Fruit fly (Drosophila melanogaster) whole organism, pupa: ENCODE measurements around the gene chb.

Experiments used
- CG15710 ChIP-seq: fragments of 200-800 bp; sonication (Bioruptor generic); optimal IDR thresholded peaks from 2 replicates; lab custom pipeline; 2018; ENCODE audit warnings: missing biosample characterization, mild to moderate bottlenecking, missing genetic modification characterization, moderate library complexity
- CG17806 ChIP-seq: fragments of 200-800 bp; sonication (Bioruptor generic); optimal IDR thresholded peaks from 2 replicates; lab custom pipeline; 2018; ENCODE audit warnings: missing biosample characterization, mild to moderate bottlenecking, missing genetic modification characterization, moderate library complexity
- CG8301 ChIP-seq: fragments of 200-800 bp; sonication (Bioruptor generic); optimal IDR thresholded peaks from 2 replicates; lab custom pipeline; 2018; ENCODE audit warnings: missing biosample characterization, mild to moderate bottlenecking, missing genetic modification characterization
- D1 ChIP-seq: fragments of 200-800 bp; sonication (Bioruptor generic); optimal IDR thresholded peaks from 2 replicates; lab custom pipeline; 2018; ENCODE audit warnings: missing biosample characterization, mild to moderate bottlenecking, missing genetic modification characterization, moderate library complexity
- Ets98B ChIP-seq: fragments of 200-800 bp; sonication (Bioruptor generic); IDR thresholded peaks from 2 replicates; pipeline ENCODE4 v1.3.6; 2022; ENCODE audit warnings: missing biosample characterization, missing genetic modification characterization
- Pif1A ChIP-seq: fragments of 200-800 bp; sonication (Bioruptor generic); optimal IDR thresholded peaks from 3 replicates; lab custom pipeline; 2016; ENCODE audit warnings: missing biosample characterization, missing genetic modification characterization
- fd96Ca ChIP-seq: fragments of 200-800 bp; sonication (Bioruptor generic); IDR thresholded peaks from 3 replicates; pipeline ENCODE4 v1.3.6; 2022; ENCODE audit warnings: missing biosample characterization, missing genetic modification characterization

DNA sequence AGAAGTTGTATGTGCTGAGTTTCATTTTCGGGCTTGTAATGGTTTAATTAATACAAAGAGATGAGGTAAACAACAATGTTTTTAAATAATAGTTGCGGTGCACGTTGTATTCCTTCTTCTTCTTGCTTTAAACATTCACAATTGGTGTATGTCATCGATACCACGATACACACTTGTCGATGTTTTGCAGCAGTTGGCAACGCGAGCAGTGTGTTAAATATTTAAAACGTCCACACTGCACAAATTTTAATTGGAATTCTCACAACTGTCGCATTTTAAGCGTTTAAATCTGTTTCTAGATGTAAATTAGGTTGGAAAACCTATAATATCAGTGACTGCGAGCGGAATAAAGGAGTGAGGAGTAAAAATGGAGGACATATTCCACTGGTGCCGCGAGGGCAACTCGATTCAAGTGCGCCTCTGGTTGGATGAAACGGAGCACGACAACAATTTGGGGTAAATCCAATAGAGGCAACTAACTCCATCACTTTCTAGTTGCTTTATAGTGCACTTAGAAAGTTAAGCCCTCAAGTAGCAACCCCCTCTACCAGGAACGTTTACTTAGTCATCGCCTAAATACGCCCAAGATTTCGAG is 44.1 kb downstream of the chb start, which contains the start of the genes Trmt112 and Ilk:
- TF ChIP-seq CG17806 (tag; lab: Kevin White, UChicago) (no peak), Ets98B (no peak), Pif1A (GFP tag; lab: Kevin White, UChicago) (no peak), D1 (tag; lab: Kevin White, UChicago) (no peak), fd96Ca (no peak), CG15710 (tag; lab: Kevin White, UChicago) (no peak), CG8301 (tag; lab: Kevin White, UChicago) (no peak)
